Worm (Caenorhabditis elegans): ENCODE data around the gene chil-1.
A peak's percentile ranks its signal among the peaks of the same experiment; 100 is the strongest.

The chil-1 gene

DNA sequence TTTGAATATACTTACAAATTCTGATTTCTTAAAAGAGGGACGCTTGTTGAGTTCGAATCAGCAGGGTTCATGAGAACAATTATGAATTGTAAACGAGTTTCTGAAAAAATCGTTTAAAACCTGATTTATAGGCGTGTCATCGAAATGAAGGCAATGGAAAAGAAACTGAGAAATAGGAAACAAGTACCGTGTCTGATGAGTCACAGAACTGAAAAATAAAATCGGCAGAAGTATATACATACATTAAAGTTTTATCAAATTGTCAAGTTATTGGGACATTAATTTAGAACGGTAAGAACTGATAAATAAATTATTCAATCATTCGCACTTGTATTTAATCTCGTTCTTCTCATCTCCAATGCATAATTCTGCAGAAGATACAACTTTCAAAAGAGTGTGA lies 21.0 kb downstream of the chil-1 start, which contains the start of gene chil-9:
Gene chil-9 (minus strand): TSS at position 101 of the 400 bp plus-strand sequence.
- no peak for TF ChIP-seq snpc-4 (tag; optimal IDR thresholded peaks at IDR 0.05)
- TF ChIP-seq nhr-11 (tag; optimal IDR thresholded peaks at IDR 0.05), result no peak
- TF ChIP-seq ceh-28 (tag; optimal IDR thresholded peaks at IDR 0.05), result no peak
- no peak for TF ChIP-seq ztf-11 (tag; optimal IDR thresholded peaks at IDR 0.05)
- no peak for TF ChIP-seq nhr-76 (tag; optimal IDR thresholded peaks at IDR 0.05)
- no peak for TF ChIP-seq fkh-2 (tag; optimal IDR thresholded peaks at IDR 0.05)
- TF ChIP-seq lin-39 (tag; optimal IDR thresholded peaks at IDR 0.05), result no peak
- no peak for TF ChIP-seq hmg-11 (tag; optimal IDR thresholded peaks at IDR 0.05)
- no peak for TF ChIP-seq nhr-77 (tag; optimal IDR thresholded peaks at IDR 0.05)
- TF ChIP-seq nhr-25 (tag; optimal IDR thresholded peaks at IDR 0.05), result no peak
- no peak for TF ChIP-seq nhr-43 (tag; optimal IDR thresholded peaks at IDR 0.05; ENCODE audit: poor library complexity, severe bottlenecking)
- TF ChIP-seq egl-5 (tag; optimal IDR thresholded peaks at IDR 0.05), result no peak
- no peak for TF ChIP-seq jun-1 (tag; optimal IDR thresholded peaks at IDR 0.05)
- TF ChIP-seq aly-2 (tag; optimal IDR thresholded peaks at IDR 0.05), result no peak

DNA sequence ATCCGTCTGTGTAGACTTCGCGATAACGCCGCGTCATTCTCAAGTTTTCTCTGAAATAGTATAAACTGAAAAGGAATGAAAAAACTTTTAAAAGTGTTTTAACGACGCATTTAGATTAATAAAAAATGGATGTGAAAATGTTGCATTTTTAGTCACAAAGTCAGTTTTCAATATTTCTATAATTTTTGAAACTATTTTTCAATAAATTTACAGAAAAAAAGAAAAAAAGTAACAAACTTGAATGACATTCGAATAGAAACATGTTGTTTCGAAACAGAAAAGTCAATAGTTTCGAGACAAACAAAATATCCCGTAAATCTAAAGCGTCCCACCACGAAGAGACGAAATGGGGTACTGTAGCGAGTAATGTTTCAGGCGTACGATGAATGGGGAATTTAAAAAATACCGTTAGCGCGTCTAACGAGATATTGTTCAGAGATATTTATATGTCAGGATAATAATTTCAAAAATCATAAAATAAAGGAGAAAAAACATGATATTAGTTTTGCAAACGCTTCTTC lies 24.2 kb downstream of the chil-1 start, which contains the start of gene rnh-1.2:
Gene rnh-1.2 (minus strand): TSS at position 51 of the 521 bp plus-strand sequence.
- TF ChIP-seq snpc-4 (tag; optimal IDR thresholded peaks at IDR 0.05) (no peak), pqm-1 (tag; optimal IDR thresholded peaks at IDR 0.05) (no peak)

DNA sequence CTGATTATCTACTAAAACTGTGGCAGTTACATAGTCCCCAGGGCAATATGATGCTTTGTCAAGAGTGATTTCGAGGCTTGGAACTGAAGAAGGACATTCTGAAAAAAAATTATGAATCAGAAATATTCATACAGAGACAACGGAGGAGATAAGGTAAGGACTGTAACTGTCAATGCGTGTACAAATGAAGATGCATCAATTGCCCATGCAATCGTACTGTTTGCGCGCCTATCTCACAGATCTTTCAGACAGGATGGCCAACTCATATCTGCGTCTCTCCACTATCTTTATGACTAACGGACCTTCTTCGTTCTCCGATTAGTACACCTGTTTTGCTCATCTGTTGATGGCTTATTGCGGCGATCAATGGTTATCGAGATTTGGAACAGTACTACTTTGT lies 26.0 kb downstream of the chil-1 start, which contains the start of gene ZK938.11:
Gene ZK938.11 (minus strand): TSS at position 101 of the 400 bp plus-strand sequence.
- TF ChIP-seq ztf-4 (tag; optimal IDR thresholded peaks at IDR 0.05), result no peak
- TF ChIP-seq zag-1 (tag; optimal IDR thresholded peaks at IDR 0.05), result no peak
- no peak for TF ChIP-seq fkh-10 (GFP tag; optimal IDR thresholded peaks at IDR 0.05)
- no peak for TF ChIP-seq unc-62 (GFP tag; optimal IDR thresholded peaks at IDR 0.05)
- no peak for TF ChIP-seq nhr-76 (tag; optimal IDR thresholded peaks at IDR 0.05)
- TF ChIP-seq tbx-2 (tag; optimal IDR thresholded peaks at IDR 0.05), result no peak
- TF ChIP-seq nhr-43 (tag; optimal IDR thresholded peaks at IDR 0.05; ENCODE audit: poor library complexity, severe bottlenecking), result no peak
- TF ChIP-seq nhr-23 (tag; optimal IDR thresholded peaks at IDR 0.05), result no peak
- TF ChIP-seq mml-1 (tag; optimal IDR thresholded peaks at IDR 0.05), result no peak
- TF ChIP-seq mdl-1 (tag; optimal IDR thresholded peaks at IDR 0.05), result no peak
- TF ChIP-seq egl-27 (tag; optimal IDR thresholded peaks at IDR 0.05), result no peak
- TF ChIP-seq nhr-237 (tag; optimal IDR thresholded peaks at IDR 0.05), result no peak
- no peak for TF ChIP-seq sea-2 (GFP tag; optimal IDR thresholded peaks at IDR 0.05)
- no peak for TF ChIP-seq elt-2 (tag; optimal IDR thresholded peaks at IDR 0.05)
- TF ChIP-seq nhr-11 (tag; optimal IDR thresholded peaks at IDR 0.05), result no peak
- no peak for TF ChIP-seq lin-39 (tag; optimal IDR thresholded peaks at IDR 0.05)
- TF ChIP-seq ZK546.5 (tag; optimal IDR thresholded peaks at IDR 0.05), result no peak
- no peak for TF ChIP-seq fkh-2 (tag; optimal IDR thresholded peaks at IDR 0.05)

DNA sequence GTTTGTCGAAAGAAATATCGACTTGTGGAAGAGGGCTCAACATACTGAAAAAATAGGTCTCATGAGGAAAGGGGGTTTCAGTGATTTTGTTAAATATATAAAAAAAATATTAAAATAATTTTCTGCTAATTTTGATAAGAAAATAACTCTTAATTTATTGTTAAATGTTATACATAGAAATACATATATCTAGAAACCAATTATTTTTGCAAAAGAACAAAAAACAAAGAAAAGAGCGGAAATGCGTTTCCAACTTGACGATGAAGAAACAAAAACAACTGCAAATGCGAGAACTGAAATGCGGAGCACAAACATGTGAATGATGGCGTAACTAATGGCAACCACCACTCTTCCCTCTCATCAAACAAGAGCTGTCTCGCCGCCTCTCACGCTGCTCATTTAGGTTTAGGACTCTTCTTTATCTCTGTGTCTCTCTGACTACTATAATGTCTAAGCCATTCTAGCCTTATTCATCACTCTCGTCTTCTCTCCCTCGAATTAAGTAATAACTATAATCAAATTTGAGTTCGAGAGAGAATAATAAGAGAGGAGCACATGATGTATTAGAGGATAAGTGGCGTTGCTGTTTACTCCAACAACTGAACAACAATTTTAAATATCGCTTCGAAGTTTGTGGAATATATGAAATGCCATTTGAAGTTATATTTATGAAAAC lies 27.9 kb downstream of the chil-1 start, which contains the start of gene arrd-4:
Gene arrd-4 (minus strand): TSS at position 51 of the 676 bp plus-strand sequence.
- TF ChIP-seq unc-62 (GFP tag; optimal IDR thresholded peaks at IDR 0.05) (no peak), pqm-1 (tag; optimal IDR thresholded peaks at IDR 0.05) (no peak), aly-2 (tag; optimal IDR thresholded peaks at IDR 0.05) (no peak), nhr-11 (tag; optimal IDR thresholded peaks at IDR 0.05) (peak; percentile 86)

DNA sequence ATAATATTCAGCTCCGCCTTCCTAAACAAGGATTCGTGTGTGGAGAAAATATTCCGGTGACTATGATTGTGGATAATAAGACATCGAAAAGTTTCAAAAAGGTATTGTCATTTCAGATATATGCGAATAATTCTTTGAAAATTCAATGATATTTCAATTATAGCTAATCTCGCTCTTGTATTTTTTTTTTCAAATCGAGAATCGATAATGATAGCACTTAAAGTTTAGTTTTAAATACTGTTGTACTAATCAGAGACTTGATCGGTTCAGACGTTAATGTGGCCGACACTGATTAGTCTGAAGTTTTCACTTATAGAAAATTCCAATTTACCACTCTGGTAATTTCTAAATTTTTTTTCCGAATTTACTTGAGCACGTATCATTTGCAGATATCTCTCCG lies 30.3 kb downstream of the chil-1 start:
- no peak for TF ChIP-seq nhr-28 (tag; optimal IDR thresholded peaks at IDR 0.05)
- no peak for TF ChIP-seq hmg-11 (tag; optimal IDR thresholded peaks at IDR 0.05)
- no peak for TF ChIP-seq sea-2 (GFP tag; optimal IDR thresholded peaks at IDR 0.05)
- no peak for TF ChIP-seq jun-1 (tag; optimal IDR thresholded peaks at IDR 0.05)
- TF ChIP-seq ceh-82 (tag; optimal IDR thresholded peaks at IDR 0.05), result no peak
- TF ChIP-seq elt-3 (tag; optimal IDR thresholded peaks at IDR 0.05), result no peak

DNA sequence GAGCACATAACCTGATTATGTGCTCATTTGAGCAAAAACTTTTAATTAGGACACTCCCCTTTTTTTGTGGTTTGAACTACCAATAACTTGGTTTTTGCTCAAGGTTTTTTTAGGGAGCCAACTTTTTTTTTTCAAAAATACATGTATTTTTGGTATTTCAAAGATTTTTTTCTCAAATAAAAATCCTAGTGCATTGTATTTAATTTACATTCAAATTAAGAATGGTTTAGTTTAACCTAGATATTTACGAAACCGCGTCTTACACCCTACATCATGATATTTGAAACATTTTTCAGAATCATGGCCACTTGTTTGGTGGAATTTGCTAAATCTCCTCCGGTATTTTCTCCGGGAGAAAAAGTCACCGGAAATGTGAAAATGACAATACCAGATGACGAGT lies 31.4 kb downstream of the chil-1 start, which contains the start of gene arrd-5:
Gene arrd-5 (plus strand): TSS at position 301 of the 400 bp plus-strand sequence.
- no peak for TF ChIP-seq nhr-11 (tag; optimal IDR thresholded peaks at IDR 0.05)
- no peak for TF ChIP-seq egl-27 (tag; optimal IDR thresholded peaks at IDR 0.05)
- no peak for TF ChIP-seq unc-39 (tag; optimal IDR thresholded peaks at IDR 0.05)
